Worm (Caenorhabditis elegans) whole organism, L4 larva: ENCODE results near the gene mocs-1.

ENCODE experiments used
- D1046.2 ChIP-seq: fragments of 200-800 bp; sonication (Bioruptor generic); IDR thresholded peaks from 2 replicates; pipeline ENCODE4 v1.3.6; 2022; ENCODE audit warnings: missing genetic modification characterization, missing compliant biosample characterization
- F37D6.2 ChIP-seq: sonication (generic microtip); optimal IDR thresholded peaks from 2 replicates; lab custom pipeline; 2016; ENCODE audit warnings: mild to moderate bottlenecking, missing genetic modification characterization, missing compliant biosample characterization
- T20F7.1 ChIP-seq: fragments of 200-800 bp; sonication (Bioruptor generic); optimal IDR thresholded peaks from 2 replicates; lab custom pipeline; 2018; ENCODE audit warnings: mild to moderate bottlenecking, missing genetic modification characterization, missing compliant biosample characterization
- Y48G9A.11 ChIP-seq: fragments of 200-800 bp; sonication (Bioruptor generic); IDR thresholded peaks from 2 replicates; pipeline ENCODE4 v1.3.6; 2022; ENCODE audit warnings: missing genetic modification reagents, missing genetic modification characterization, missing compliant biosample characterization
- ZK337.2 ChIP-seq: fragments of 200-800 bp; sonication (Bioruptor generic); IDR thresholded peaks from 2 replicates; pipeline ENCODE4 v1.3.6; 2022; ENCODE audit warnings: missing genetic modification reagents, missing genetic modification characterization, missing compliant biosample characterization
- ZK546.5 ChIP-seq, 2 experiments: sonication (generic microtip); optimal IDR thresholded peaks; 2 replicates each; lab custom pipeline; 2017; ENCODE audit warnings: missing biosample characterization in 2 of 2, missing genetic modification characterization in 2 of 2
- aha-1 ChIP-seq: fragments of 150-350 bp; peaks from one replicate; lab custom pipeline; 2014; ENCODE audit warnings: missing biosample characterization, missing genetic modification characterization
- ceh-20 ChIP-seq: fragments of 200-800 bp; sonication (Bioruptor generic); IDR thresholded peaks from 2 replicates; pipeline ENCODE4 v1.3.6; 2022; ENCODE audit warnings: missing genetic modification reagents, missing genetic modification characterization, missing compliant biosample characterization
- ceh-28 ChIP-seq: fragments of 150-350 bp; optimal IDR thresholded peaks from 2 replicates; lab custom pipeline; 2014; ENCODE audit warnings: missing biosample characterization, missing genetic modification reagents, missing genetic modification characterization
- daf-12 ChIP-seq: fragments of 150-350 bp; optimal IDR thresholded peaks from 2 replicates; lab custom pipeline; 2014; ENCODE audit warnings: missing biosample characterization, missing genetic modification reagents, missing genetic modification characterization
- daf-16 ChIP-seq, 3 experiments: sonication (generic microtip); optimal IDR thresholded peaks; 2 replicates each; lab custom pipeline; 2016 to 2017; ENCODE audit warnings: missing genetic modification characterization in 3 of 3, missing genetic modification reagents in 3 of 3, mild to moderate bottlenecking in 2 of 3, missing compliant biosample characterization in 2 of 3, missing biosample characterization in 1 of 3, moderate library complexity in 1 of 3
- daf-19 ChIP-seq: fragments of 200-800 bp; sonication (Bioruptor generic); conservative IDR thresholded peaks from 2 replicates; pipeline ENCODE4 v1.3.6; 2022; ENCODE audit warnings: missing genetic modification characterization, missing compliant biosample characterization
- fos-1 ChIP-seq: fragments of 150-350 bp; optimal IDR thresholded peaks from 2 replicates; lab custom pipeline; 2014; ENCODE audit warnings: missing biosample characterization, missing genetic modification characterization
- hlh-11 ChIP-seq: fragments of 200-800 bp; sonication (Bioruptor generic); optimal IDR thresholded peaks from 2 replicates; lab custom pipeline; 2018; ENCODE audit warnings: mild to moderate bottlenecking, missing genetic modification characterization, missing compliant biosample characterization
- hlh-30 ChIP-seq: sonication (generic microtip); optimal IDR thresholded peaks from 2 replicates; lab custom pipeline; 2017; ENCODE audit warnings: antibody characterized with exemption, mild to moderate bottlenecking, missing genetic modification characterization, missing compliant biosample characterization; ENCODE audit not compliant: insufficient read depth
- hmg-1.1 ChIP-seq: fragments of 200-800 bp; sonication (Bioruptor generic); IDR thresholded peaks from 2 replicates; pipeline ENCODE4 v1.3.6; 2022; ENCODE audit warnings: missing genetic modification reagents, missing genetic modification characterization, missing compliant biosample characterization
- lsy-2 ChIP-seq, 2 experiments: fragments of 150-350 bp in 1 of 2; sonication (generic microtip) in 1 of 2; optimal IDR thresholded peaks; 2 replicates each; lab custom pipeline; 2014 to 2017; ENCODE audit warnings: missing biosample characterization in 2 of 2, missing genetic modification characterization in 2 of 2
- mdt-29 ChIP-seq: fragments of 200-800 bp; sonication (Bioruptor generic); IDR thresholded peaks from 2 replicates; pipeline ENCODE4 v1.3.6; 2022; ENCODE audit warnings: missing genetic modification reagents, missing genetic modification characterization, missing compliant biosample characterization
- mep-1 ChIP-seq: fragments of 150-350 bp; sonication (generic microtip); optimal IDR thresholded peaks from 3 replicates; lab custom pipeline; 2014; ENCODE audit warnings: missing biosample characterization, missing genetic modification characterization
- nhr-11 ChIP-seq: fragments of 150-350 bp; optimal IDR thresholded peaks from 2 replicates; lab custom pipeline; 2014; ENCODE audit warnings: missing biosample characterization, missing genetic modification characterization
- nhr-28 ChIP-seq: fragments of 150-350 bp; optimal IDR thresholded peaks from 2 replicates; lab custom pipeline; 2014; ENCODE audit warnings: missing biosample characterization, missing genetic modification characterization
- nhr-42 ChIP-seq: fragments of 200-800 bp; sonication (Bioruptor generic); IDR thresholded peaks from 2 replicates; pipeline ENCODE4 v1.3.6; 2022; ENCODE audit warnings: missing genetic modification characterization, missing compliant biosample characterization
- nhr-48 ChIP-seq: sonication (generic microtip); optimal IDR thresholded peaks from 2 replicates; lab custom pipeline; 2016; ENCODE audit warnings: mild to moderate bottlenecking, missing genetic modification characterization, missing compliant biosample characterization
- nhr-76 ChIP-seq: fragments of 150-350 bp; optimal IDR thresholded peaks from 2 replicates; lab custom pipeline; 2014; ENCODE audit warnings: missing biosample characterization, missing genetic modification characterization
- nhr-77 ChIP-seq: fragments of 150-350 bp; optimal IDR thresholded peaks from 2 replicates; lab custom pipeline; 2014; ENCODE audit warnings: missing biosample characterization, missing genetic modification characterization
- pha-4 ChIP-seq, 2 experiments: fragments of 150-350 bp in 1 of 2; fragments of 200-800 bp in 1 of 2; sonication (Bioruptor generic) in 1 of 2; IDR thresholded peaks in 1 of 2; optimal IDR thresholded peaks in 1 of 2; 2 replicates each; pipeline versions ENCODE4 v1.3.6 to Lab custom; 2014 to 2022; ENCODE audit warnings: missing genetic modification characterization in 2 of 2, missing genetic modification reagents in 2 of 2, missing biosample characterization in 1 of 2, missing compliant biosample characterization in 1 of 2
- php-3 ChIP-seq: fragments of 200-800 bp; sonication (Bioruptor generic); IDR thresholded peaks from 2 replicates; pipeline ENCODE4 v1.3.6; 2022; ENCODE audit warnings: missing genetic modification reagents, missing genetic modification characterization, missing compliant biosample characterization
- set-16 ChIP-seq: fragments of 200-800 bp; sonication (Bioruptor generic); IDR thresholded peaks from 2 replicates; pipeline ENCODE4 v1.3.6; 2022; ENCODE audit warnings: missing genetic modification reagents, missing genetic modification characterization, missing compliant biosample characterization
- snpc-4 ChIP-seq: fragments of 150-350 bp; optimal IDR thresholded peaks from 2 replicates; lab custom pipeline; 2014; ENCODE audit warnings: missing biosample characterization, missing genetic modification characterization
- tag-97 ChIP-seq: fragments of 200-800 bp; sonication (Bioruptor generic); IDR thresholded peaks from 2 replicates; pipeline ENCODE4 v1.3.6; 2022; ENCODE audit warnings: missing genetic modification characterization, missing compliant biosample characterization
- zag-1 ChIP-seq: fragments of 150-350 bp; optimal IDR thresholded peaks from 2 replicates; lab custom pipeline; 2014; ENCODE audit warnings: missing biosample characterization, missing genetic modification characterization
- zip-11 ChIP-seq: fragments of 200-800 bp; sonication (Bioruptor generic); IDR thresholded peaks from 2 replicates; pipeline ENCODE4 v1.3.6; 2022; ENCODE audit warnings: missing genetic modification characterization, missing compliant biosample characterization
- zip-2 ChIP-seq: fragments of 150-350 bp; optimal IDR thresholded peaks from 2 replicates; lab custom pipeline; 2014; ENCODE audit warnings: missing biosample characterization, missing genetic modification characterization
- ztf-7 ChIP-seq: fragments of 150-350 bp; optimal IDR thresholded peaks from 2 replicates; lab custom pipeline; 2014; ENCODE audit warnings: missing biosample characterization, missing genetic modification characterization

mocs-1 gene

ce11 chrX:15446292-15446794 lies 5.7 kb upstream of the mocs-1 start, which contains the start of gene R03A10.5:
Gene R03A10.5 (plus strand): TSS chrX:15446722.
- TF ChIP-seq hmg-1.1 (GFP tag; lab: Robert Waterston, UW) (no peak), hlh-11 (tag; lab: Kevin White, UChicago) (no peak), nhr-28 (tag; lab: Kevin White, UChicago) (peak; percentile 96), zag-1 (tag; lab: Kevin White, UChicago) (no peak)
- TF ChIP-seq, all 104 proteins: peak for 1

- TF ChIP-seq zip-2 (tag; lab: Kevin White, UChicago) (no peak), aha-1 (tag; lab: Kevin White, UChicago) (peak; percentile 90)
These were observed 1.1 kb upstream of the mocs-1 start, which contains the start of gene nkat-3 for ce11 chrX:15441686-15442067. Gene nkat-3 (plus strand): TSS chrX:15441731.

ce11 chrX:15438768-15439167 lies 1.8 kb downstream of the mocs-1 start:
- TF ChIP-seq F37D6.2 (tag; lab: Kevin White, UChicago) (no peak), ztf-7 (no peak), nhr-11 (tag; lab: Kevin White, UChicago) (no peak), mep-1 (tag; lab: Kevin White, UChicago) (no peak), ZK337.2 (no peak), ceh-28 (tag; lab: Kevin White, UChicago) (no peak), nhr-48 (no peak), nhr-77 (tag; lab: Kevin White, UChicago) (no peak), pha-4 (GFP tag; IDR thresholded peaks at IDR 0.05; lab: Robert Waterston, UW) (no peak), pha-4 (tag; optimal IDR thresholded peaks at IDR 0.05; lab: Kevin White, UChicago) (no peak), daf-19 (GFP tag; lab: Robert Waterston, UW) (no peak), D1046.2 (GFP tag; lab: Robert Waterston, UW) (no peak), set-16 (GFP tag; lab: Robert Waterston, UW) (peak; percentile 73), ZK546.5 (tag; optimal IDR thresholded peaks at IDR 0.05; lab: Kevin White, UChicago) (no peak), daf-12 (tag; lab: Kevin White, UChicago) (no peak), hmg-1.1 (GFP tag; lab: Robert Waterston, UW) (0 out of 2 replicates have a peak, but pooled peaks have one; percentile 7), nhr-42 (0 out of 2 replicates have a peak, but pooled peaks have one; percentile 16), nhr-76 (tag; lab: Kevin White, UChicago) (no peak), T20F7.1 (GFP tag; lab: Kevin White, UChicago) (no peak), hlh-30 (no peak), snpc-4 (tag; lab: Kevin White, UChicago) (peak; percentile 40), zip-2 (tag; lab: Kevin White, UChicago) (no peak), Y48G9A.11 (GFP tag; lab: Robert Waterston, UW) (no peak), php-3 (GFP tag; lab: Robert Waterston, UW) (no peak), daf-16 (GFP tag; optimal IDR thresholded peaks at IDR 0.05; lab: Kevin White, UChicago) (no peak), daf-16 (tag; optimal IDR thresholded peaks at IDR 0.05; lab: Kevin White, UChicago) (peak; percentile 7), zip-11 (GFP tag; lab: Robert Waterston, UW) (no peak), ceh-20 (GFP tag; lab: Robert Waterston, UW) (no peak), mdt-29 (GFP tag; lab: Robert Waterston, UW) (no peak), lsy-2 (tag; optimal IDR thresholded peaks at IDR 0.05; lab: Kevin White, UChicago) (no peak)

ce11 chrX:15434922-15435321 lies 5.7 kb downstream of the mocs-1 start:
- TF ChIP-seq tag-97 (GFP tag; lab: Robert Waterston, UW) = no peak
- TF ChIP-seq fos-1 (tag; lab: Kevin White, UChicago) = no peak
- no peak for TF ChIP-seq ZK546.5 (tag; optimal IDR thresholded peaks at IDR 0.05; lab: Kevin White, UChicago)
- TF ChIP-seq, all 104 proteins: peak for 0
